Worm (Caenorhabditis elegans) whole organism, late embryonic: ENCODE measurements around the gene elc-2.
"Not testable (repeated sequence)": the region's sequence is repeated elsewhere in the genome, so short reads cannot be mapped to it uniquely, and the experiment has no call there.

Experiments
- F13H6.1 ChIP-seq: sonication (generic microtip); optimal IDR thresholded peaks from 2 replicates; lab custom pipeline; 2016; ENCODE audit warnings: missing genetic modification characterization, missing compliant biosample characterization
- ama-1 ChIP-seq: fragments of 150-350 bp; optimal IDR thresholded peaks from 2 replicates; lab custom pipeline; 2014
- ceh-22 ChIP-seq: sonication (generic microtip); optimal IDR thresholded peaks from 2 replicates; lab custom pipeline; 2017; ENCODE audit warnings: missing biosample characterization, missing genetic modification characterization
- ceh-6 ChIP-seq: fragments of 200-800 bp; sonication (Bioruptor generic); optimal IDR thresholded peaks from 2 replicates; lab custom pipeline; 2018; ENCODE audit warnings: mild to moderate bottlenecking, missing genetic modification characterization, missing compliant biosample characterization
- madf-2 ChIP-seq: sonication (generic microtip); optimal IDR thresholded peaks from 2 replicates; lab custom pipeline; 2017; ENCODE audit warnings: missing genetic modification characterization, missing compliant biosample characterization
- nhr-11 ChIP-seq: fragments of 150-350 bp; optimal IDR thresholded peaks from 2 replicates; lab custom pipeline; 2014; ENCODE audit warnings: missing biosample characterization, missing genetic modification characterization

ce11 chrX:1746117-1746516 is 31.8 kb downstream of the elc-2 start, which contains the start of gene Y75D11A.3:
- TF ChIP-seq madf-2 (tag; lab: Kevin White, UChicago); F13H6.1 (tag; lab: Kevin White, UChicago); ceh-6 (GFP tag; lab: Kevin White, UChicago); nhr-11 (tag; lab: Kevin White, UChicago); ama-1 (lab: Kevin White, UChicago); ceh-22: not testable (repeated sequence)
